Fruit fly (Drosophila melanogaster): ENCODE data around the gene Gr5a.

- TF ChIP-seq CG8159 (tag; optimal IDR thresholded peaks at IDR 0.05) = no peak
- TF ChIP-seq CG10348 (GFP tag; IDR thresholded peaks at IDR 0.05) = no peak
- no peak for TF ChIP-seq EcR (GFP tag; optimal IDR thresholded peaks at IDR 0.05)
- no peak for TF ChIP-seq CG4496 (GFP tag; IDR thresholded peaks at IDR 0.05)
- TF ChIP-seq CG34367 (tag; optimal IDR thresholded peaks at IDR 0.05) = no peak
- TF ChIP-seq CG32121 (GFP tag; IDR thresholded peaks at IDR 0.05) = no peak
Measured at dm6 chrX:5679933-5680667, at the start of gene Gr5a, which contains the start of gene Tre1.
